Worm (Caenorhabditis elegans): ENCODE results near the gene snpc-3.4.
A peak's percentile ranks its signal among the peaks of the same experiment; 100 is the strongest.

snpc-3.4 gene

ce11 chrIII:3976992-3977391, 42.8 kb upstream of the snpc-3.4 start:
- no peak for TF ChIP-seq mab-5 (tag; optimal IDR thresholded peaks at IDR 0.05)
- no peak for TF ChIP-seq unc-120 (tag; optimal IDR thresholded peaks at IDR 0.05; ENCODE audit: poor library complexity, severe bottlenecking)
- no peak for TF ChIP-seq sem-2 (GFP tag; optimal IDR thresholded peaks at IDR 0.05)
- no peak for TF ChIP-seq lin-32 (GFP tag; optimal IDR thresholded peaks at IDR 0.05)
- no peak for TF ChIP-seq nhr-2 (tag; optimal IDR thresholded peaks at IDR 0.05)

ce11 chrIII:3978438-3978837, 41.4 kb upstream of the snpc-3.4 start:
- TF ChIP-seq tbx-8 (GFP tag; optimal IDR thresholded peaks at IDR 0.05): no peak
- no peak for TF ChIP-seq nhr-12 (tag; optimal IDR thresholded peaks at IDR 0.05)
- no peak for TF ChIP-seq elt-1 (tag; optimal IDR thresholded peaks at IDR 0.05; ENCODE audit: borderline replicate concordance, insufficient read depth)
- no peak for TF ChIP-seq mls-2 (tag; optimal IDR thresholded peaks at IDR 0.05)
- TF ChIP-seq sptf-1 (tag; optimal IDR thresholded peaks at IDR 0.05): no peak
- no peak for TF ChIP-seq ces-1 (GFP tag; optimal IDR thresholded peaks at IDR 0.05)
- no peak for TF ChIP-seq ceh-83 (GFP tag; optimal IDR thresholded peaks at IDR 0.05)
- no peak for TF ChIP-seq lsy-2 (tag; optimal IDR thresholded peaks at IDR 0.05)
- TF ChIP-seq ceh-43 (GFP tag; optimal IDR thresholded peaks at IDR 0.05): no peak
- TF ChIP-seq hlh-1 (tag; optimal IDR thresholded peaks at IDR 0.05): no peak
- TF ChIP-seq elt-3 (tag; optimal IDR thresholded peaks at IDR 0.05): no peak
- no peak for TF ChIP-seq ham-2 (GFP tag; optimal IDR thresholded peaks at IDR 0.05)
- TF ChIP-seq cnd-1 (tag; optimal IDR thresholded peaks at IDR 0.05): no peak
- TF ChIP-seq ztf-11 (tag; optimal IDR thresholded peaks at IDR 0.05): no peak
- TF ChIP-seq unc-62 (GFP tag; optimal IDR thresholded peaks at IDR 0.05): no peak
- no peak for TF ChIP-seq M03D4.4 (tag; optimal IDR thresholded peaks at IDR 0.05)
- TF ChIP-seq pha-4 (tag; optimal IDR thresholded peaks at IDR 0.05): no peak
- no peak for TF ChIP-seq nhr-76 (tag; optimal IDR thresholded peaks at IDR 0.05)
- no peak for TF ChIP-seq blmp-1 (tag; optimal IDR thresholded peaks at IDR 0.05)
- no peak for TF ChIP-seq nhr-237 (tag; optimal IDR thresholded peaks at IDR 0.05)

- no peak for TF ChIP-seq nhr-12 (tag; optimal IDR thresholded peaks at IDR 0.05)
- TF ChIP-seq M03D4.4 (tag; optimal IDR thresholded peaks at IDR 0.05): no peak
- TF ChIP-seq ceh-83 (GFP tag; optimal IDR thresholded peaks at IDR 0.05): no peak
- no peak for TF ChIP-seq drap-1 (GFP tag; optimal IDR thresholded peaks at IDR 0.05)
- TF ChIP-seq nhr-28 (tag; optimal IDR thresholded peaks at IDR 0.05): no peak
- TF ChIP-seq lin-13 (tag; optimal IDR thresholded peaks at IDR 0.05): no peak
- no peak for TF ChIP-seq hlh-1 (tag; optimal IDR thresholded peaks at IDR 0.05)
- TF ChIP-seq ham-2 (GFP tag; optimal IDR thresholded peaks at IDR 0.05): no peak
- TF ChIP-seq mls-2 (tag; optimal IDR thresholded peaks at IDR 0.05): no peak
- TF ChIP-seq sptf-1 (tag; optimal IDR thresholded peaks at IDR 0.05): no peak
- no peak for TF ChIP-seq ces-1 (GFP tag; optimal IDR thresholded peaks at IDR 0.05)
- no peak for TF ChIP-seq nhr-237 (tag; optimal IDR thresholded peaks at IDR 0.05)
- no peak for TF ChIP-seq ceh-39 (tag; optimal IDR thresholded peaks at IDR 0.05)
- no peak for TF ChIP-seq elt-3 (tag; optimal IDR thresholded peaks at IDR 0.05)
Observed at ce11 chrIII:3979980-3980631, 39.7 kb upstream of the snpc-3.4 start.

ce11 chrIII:3984049-3984484, 35.8 kb upstream of the snpc-3.4 start:
- TF ChIP-seq unc-120 (tag; optimal IDR thresholded peaks at IDR 0.05; ENCODE audit: poor library complexity, severe bottlenecking) (peak; percentile 25), unc-62 (GFP tag; optimal IDR thresholded peaks at IDR 0.05) (no peak)

ce11 chrIII:3986368-3986767, 33.5 kb upstream of the snpc-3.4 start, which contains the start of gene Y1A5A.1:
Y1A5A.1 (minus strand) TSS chrIII:3986661.
- no peak for TF ChIP-seq ham-2 (GFP tag; optimal IDR thresholded peaks at IDR 0.05)
- TF ChIP-seq pha-4 (tag; optimal IDR thresholded peaks at IDR 0.05): no peak
- no peak for TF ChIP-seq ceh-43 (GFP tag; optimal IDR thresholded peaks at IDR 0.05)
- TF ChIP-seq zip-8 (tag; optimal IDR thresholded peaks at IDR 0.05): no peak
- TF ChIP-seq snpc-4 (tag; optimal IDR thresholded peaks at IDR 0.05): no peak
- TF ChIP-seq tbx-8 (GFP tag; optimal IDR thresholded peaks at IDR 0.05): no peak
- no peak for TF ChIP-seq mep-1 (tag; optimal IDR thresholded peaks at IDR 0.05)

Measured in whole organism, mixed stage, embryonic.